Fruit fly (Drosophila melanogaster) whole organism: ENCODE results near the gene CG14174.

Experiments
- pan ChIP-seq: fragments of >200 bp; optimal IDR thresholded peaks from 2 replicates; lab custom pipeline; 2017
- psq ChIP-seq: fragments of >200 bp; optimal IDR thresholded peaks from 2 replicates; lab custom pipeline; 2017
- usp ChIP-seq: fragments of >200 bp; optimal IDR thresholded peaks from 2 replicates; lab custom pipeline; 2017; ENCODE audit warnings: missing biosample characterization, missing genetic modification characterization, mixed read lengths

DNA sequence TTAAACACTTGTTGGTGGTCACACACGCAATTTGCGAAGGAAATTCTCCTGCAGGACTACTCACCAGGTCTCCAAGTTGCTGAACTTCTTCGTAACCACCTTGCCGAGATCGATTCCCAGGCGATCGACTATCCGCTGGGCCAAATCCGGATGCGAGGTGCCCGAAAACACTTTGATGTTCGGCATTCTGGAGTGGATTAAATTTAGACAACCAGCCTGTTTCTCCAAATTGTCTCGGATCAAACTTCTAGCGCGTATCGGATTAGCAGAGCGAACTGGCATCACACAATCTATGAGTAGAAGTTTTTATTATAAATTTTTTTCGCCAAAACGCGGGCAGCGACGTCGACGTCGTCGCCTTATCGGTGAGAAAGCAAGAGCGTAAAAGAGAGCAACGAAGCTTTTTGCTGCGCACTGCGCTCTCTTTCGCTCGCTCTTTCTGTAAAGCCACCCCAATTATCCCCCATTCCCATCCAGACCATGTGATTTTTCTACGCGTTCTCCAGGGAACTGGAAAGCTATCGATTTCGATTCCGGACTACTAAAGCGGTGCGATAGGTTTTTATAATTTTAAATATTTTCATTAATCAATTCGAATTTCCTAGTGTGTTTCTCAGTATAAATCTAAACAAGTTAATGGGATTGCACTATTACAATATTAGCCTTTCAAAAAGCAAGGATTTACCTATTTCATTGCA, 24.8 kb upstream of the CG14174 start:
- TF ChIP-seq psq (no peak), usp (GFP tag; lab: Kevin White, UChicago) (no peak), pan (lab: Kevin White, UChicago) (no peak)
